Fruit fly (Drosophila melanogaster) S2 (cell line): Measurements from ENCODE around the gene CG4751.

Experiments used
- CG8478 ChIP-seq: fragments of >200 bp; optimal IDR thresholded peaks from 2 replicates; lab custom pipeline; 2018
- CTCF ChIP-seq, 2 experiments: fragments of >200 bp; optimal IDR thresholded peaks; 2 replicates each; lab custom pipeline; 2018

DNA sequence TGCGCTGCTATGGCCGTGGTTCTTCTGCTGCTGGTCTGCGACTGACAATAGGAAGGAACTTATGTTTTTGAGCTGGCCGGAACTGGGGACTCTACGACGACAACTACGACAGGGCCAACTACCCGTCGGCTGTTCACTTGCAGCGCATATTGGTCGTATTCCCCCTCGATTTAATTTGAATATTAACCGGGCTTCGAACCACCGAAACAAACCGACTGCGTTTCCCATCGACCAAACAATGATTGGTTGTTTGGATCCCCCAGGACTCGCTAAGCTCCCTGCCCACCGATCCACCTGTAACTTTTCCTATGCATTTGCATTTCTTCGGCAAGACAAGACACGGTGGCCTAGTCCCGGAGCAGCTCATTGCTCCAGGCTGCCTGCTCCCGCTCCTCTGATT lies 8.9 kb upstream of the CG4751 start, which contains the start of gene Dnaaf4:
- TF ChIP-seq CTCF (optimal IDR thresholded peaks at IDR 0.05; lab: Kevin White, UChicago): no peak
- TF ChIP-seq CG8478 (lab: Kevin White, UChicago): no peak
